Worm (Caenorhabditis elegans) whole organism, young adult: Measurements from ENCODE around the gene vps-8.

Experiments used
- hlh-26 ChIP-seq: fragments of 200-800 bp; sonication (Bioruptor generic); conservative IDR thresholded peaks from 2 replicates; pipeline ENCODE4 v1.3.6; 2022; ENCODE audit warnings: missing genetic modification reagents, missing genetic modification characterization, missing compliant biosample characterization
- unc-130 ChIP-seq: sonication (generic microtip); optimal IDR thresholded peaks from 2 replicates; lab custom pipeline; 2016; ENCODE audit warnings: missing genetic modification reagents, missing genetic modification characterization, missing compliant biosample characterization

- TF ChIP-seq unc-130 = no peak
- no peak for TF ChIP-seq hlh-26 (GFP tag; lab: Robert Waterston, UW)
Observed at ce11 chrIV:12270392-12270791, 5.4 kb downstream of the vps-8 start, which contains the start of gene C42C1.3.
